Worm (Caenorhabditis elegans) whole organism, early embryonic: ENCODE data around the gene C46F11.4.

Experiments used
- B0310.2 ChIP-seq: sonication (generic microtip); optimal IDR thresholded peaks from 2 replicates; lab custom pipeline; 2016; ENCODE audit warnings: mild to moderate bottlenecking, missing genetic modification characterization, missing compliant biosample characterization
- F13C5.2 ChIP-seq: sonication (generic microtip); optimal IDR thresholded peaks from 2 replicates; lab custom pipeline; 2017; ENCODE audit warnings: mild to moderate bottlenecking, missing genetic modification characterization, inconsistent platforms, missing compliant biosample characterization
- aly-1 ChIP-seq: sonication (generic microtip); optimal IDR thresholded peaks from 2 replicates; lab custom pipeline; 2016; ENCODE audit warnings: missing genetic modification characterization, missing compliant biosample characterization
- ama-1 ChIP-seq: fragments of 150-350 bp; optimal IDR thresholded peaks from 2 replicates; lab custom pipeline; 2014
- ceh-13 ChIP-seq: fragments of 200-800 bp; sonication (Bioruptor generic); optimal IDR thresholded peaks from 2 replicates; lab custom pipeline; 2018; ENCODE audit warnings: mild to moderate bottlenecking, missing genetic modification characterization, missing compliant biosample characterization
- ceh-36 ChIP-seq: sonication (generic microtip); optimal IDR thresholded peaks from 2 replicates; lab custom pipeline; 2016; ENCODE audit warnings: missing genetic modification characterization, inconsistent platforms, missing compliant biosample characterization
- ets-7 ChIP-seq: sonication (generic microtip); optimal IDR thresholded peaks from 2 replicates; lab custom pipeline; 2016; ENCODE audit warnings: missing genotype, missing genetic modification characterization, missing compliant biosample characterization
- flt-1 ChIP-seq: fragments of 200-800 bp; sonication (Bioruptor generic); IDR thresholded peaks from 2 replicates; pipeline ENCODE4 v1.3.6; 2022; ENCODE audit warnings: missing genetic modification characterization, missing compliant biosample characterization
- hmbx-1 ChIP-seq: sonication (generic microtip); optimal IDR thresholded peaks from 2 replicates; lab custom pipeline; 2016; ENCODE audit warnings: mild to moderate bottlenecking, missing genetic modification characterization, missing compliant biosample characterization
- hmg-4 ChIP-seq: fragments of 200-800 bp; sonication (Bioruptor generic); optimal IDR thresholded peaks from 2 replicates; lab custom pipeline; 2018; ENCODE audit warnings: mild to moderate bottlenecking, missing genetic modification characterization, missing compliant biosample characterization
- hnd-1 ChIP-seq: sonication (generic microtip); optimal IDR thresholded peaks from 2 replicates; lab custom pipeline; 2016; ENCODE audit warnings: missing genetic modification characterization, missing compliant biosample characterization
- pes-1 ChIP-seq: fragments of 200-800 bp; sonication (Bioruptor generic); IDR thresholded peaks from 2 replicates; pipeline ENCODE4 v1.3.6; 2022; ENCODE audit warnings: missing genetic modification reagents, missing genetic modification characterization, missing compliant biosample characterization
- scrt-1 ChIP-seq: fragments of 200-800 bp; sonication (Bioruptor generic); IDR thresholded peaks from 2 replicates; pipeline ENCODE4 v1.3.6; 2022; ENCODE audit warnings: missing genetic modification characterization, missing compliant biosample characterization
- sea-1 ChIP-seq: fragments of 200-800 bp; sonication (Bioruptor generic); conservative IDR thresholded peaks from 2 replicates; pipeline ENCODE4 v1.3.6; 2022; ENCODE audit warnings: missing genetic modification characterization, missing compliant biosample characterization
- tbx-11 ChIP-seq: fragments of 200-800 bp; sonication (Bioruptor generic); IDR thresholded peaks from 2 replicates; pipeline ENCODE4 v1.3.6; 2022; ENCODE audit warnings: missing genetic modification characterization, missing compliant biosample characterization
- tbx-37 ChIP-seq: fragments of 200-800 bp; sonication (Bioruptor generic); conservative IDR thresholded peaks from 2 replicates; pipeline ENCODE4 v1.3.6; 2022; ENCODE audit warnings: missing genetic modification reagents, missing genetic modification characterization, missing compliant biosample characterization
- tra-4 ChIP-seq: sonication (generic microtip); optimal IDR thresholded peaks from 2 replicates; lab custom pipeline; 2017; ENCODE audit warnings: missing genetic modification characterization, missing compliant biosample characterization

C46F11.4 gene

DNA sequence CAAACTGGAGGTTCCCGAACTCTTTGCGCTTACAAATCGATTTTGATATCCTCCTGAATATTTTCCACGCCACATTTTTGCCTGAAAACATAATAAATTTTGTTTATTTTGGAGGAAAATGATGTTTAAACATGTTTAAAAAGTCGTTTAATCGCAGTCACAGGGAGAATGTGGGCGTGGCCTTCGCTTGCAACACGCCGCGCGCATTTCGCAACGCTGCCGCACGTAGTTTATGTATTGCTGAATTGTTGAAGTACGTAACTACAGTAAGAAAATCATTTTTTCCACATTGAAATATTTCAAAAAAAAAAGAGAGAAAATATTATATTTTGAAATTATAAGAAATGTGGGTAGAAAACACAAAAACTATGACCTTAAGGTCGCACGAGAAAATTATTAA, at the start of gene C46F11.4:
Gene C46F11.4, minus strand, starts transcription at position 81 of the 400 bp plus-strand sequence.
- TF ChIP-seq ceh-13 (GFP tag; lab: Kevin White, UChicago): peak; percentile 86
- peak; percentile 89 for TF ChIP-seq pes-1 (GFP tag; lab: Robert Waterston, UW)
- TF ChIP-seq ama-1: no peak
- peak; percentile 51 for TF ChIP-seq aly-1 (tag; lab: Kevin White, UChicago)
- peak; percentile 92 for TF ChIP-seq F13C5.2 (tag; lab: Kevin White, UChicago)
- TF ChIP-seq ets-7 (tag; lab: Kevin White, UChicago): peak; percentile 62
- TF ChIP-seq hmbx-1 (tag; lab: Kevin White, UChicago): peak; percentile 59
- TF ChIP-seq hnd-1 (tag; lab: Kevin White, UChicago): peak; percentile 76
- peak; percentile 86 for TF ChIP-seq tbx-11 (GFP tag; lab: Robert Waterston, UW)
- peak; percentile 76 for TF ChIP-seq B0310.2 (tag; lab: Kevin White, UChicago)
- peak; percentile 85 for TF ChIP-seq flt-1 (GFP tag; lab: Robert Waterston, UW)
- peak; percentile 86 for TF ChIP-seq ceh-36 (tag; lab: Kevin White, UChicago)
- TF ChIP-seq tbx-37: peak; percentile 84
- peak; percentile 93 for TF ChIP-seq sea-1 (GFP tag; lab: Robert Waterston, UW)
- peak; percentile 87 for TF ChIP-seq scrt-1
- TF ChIP-seq hmg-4 (GFP tag; lab: Kevin White, UChicago): peak; percentile 91
- peak; percentile 36 for TF ChIP-seq tra-4 (tag; lab: Kevin White, UChicago)

- TF ChIP-seq flt-1 (GFP tag; lab: Robert Waterston, UW): no peak
- no peak for TF ChIP-seq ceh-13 (GFP tag; lab: Kevin White, UChicago)
- TF ChIP-seq B0310.2 (tag; lab: Kevin White, UChicago): no peak
- TF ChIP-seq tbx-11 (GFP tag; lab: Robert Waterston, UW): no peak
- TF ChIP-seq ets-7 (tag; lab: Kevin White, UChicago): no peak
- no peak for TF ChIP-seq hmg-4 (GFP tag; lab: Kevin White, UChicago)
- no peak for TF ChIP-seq scrt-1
- TF ChIP-seq F13C5.2 (tag; lab: Kevin White, UChicago): no peak
- TF ChIP-seq pes-1 (GFP tag; lab: Robert Waterston, UW): no peak
- TF ChIP-seq tbx-37: no peak
- no peak for TF ChIP-seq ama-1
- no peak for TF ChIP-seq aly-1 (tag; lab: Kevin White, UChicago)
- no peak for TF ChIP-seq hmbx-1 (tag; lab: Kevin White, UChicago)
- TF ChIP-seq ceh-36 (tag; lab: Kevin White, UChicago): no peak
- TF ChIP-seq sea-1 (GFP tag; lab: Robert Waterston, UW): no peak
- no peak for TF ChIP-seq hnd-1 (tag; lab: Kevin White, UChicago)
- no peak for TF ChIP-seq tra-4 (tag; lab: Kevin White, UChicago)
Observed at ce11 chrIII:3713163-3713562, 49.1 kb upstream of the C46F11.4 start, which contains the start of gene nrde-1. Gene nrde-1 (plus strand): TSS chrIII:3713463.

- no peak for TF ChIP-seq ceh-13 (GFP tag; lab: Kevin White, UChicago)
- TF ChIP-seq ceh-36 (tag; lab: Kevin White, UChicago): no peak
- TF ChIP-seq hmg-4 (GFP tag; lab: Kevin White, UChicago): no peak
- no peak for TF ChIP-seq tbx-37
- TF ChIP-seq scrt-1: no peak
- no peak for TF ChIP-seq ets-7 (tag; lab: Kevin White, UChicago)
- no peak for TF ChIP-seq hmbx-1 (tag; lab: Kevin White, UChicago)
- TF ChIP-seq F13C5.2 (tag; lab: Kevin White, UChicago): no peak
- no peak for TF ChIP-seq ama-1
- no peak for TF ChIP-seq B0310.2 (tag; lab: Kevin White, UChicago)
- no peak for TF ChIP-seq tbx-11 (GFP tag; lab: Robert Waterston, UW)
- TF ChIP-seq aly-1 (tag; lab: Kevin White, UChicago): no peak
- TF ChIP-seq pes-1 (GFP tag; lab: Robert Waterston, UW): no peak
- TF ChIP-seq hnd-1 (tag; lab: Kevin White, UChicago): no peak
- no peak for TF ChIP-seq flt-1 (GFP tag; lab: Robert Waterston, UW)
- TF ChIP-seq tra-4 (tag; lab: Kevin White, UChicago): no peak
- no peak for TF ChIP-seq sea-1 (GFP tag; lab: Robert Waterston, UW)
Observed at ce11 chrIII:3709030-3709429, 44.9 kb upstream of the C46F11.4 start, which contains the start of gene alkb-8. Gene alkb-8 (plus strand): TSS chrIII:3709330.

- no peak for TF ChIP-seq sea-1 (GFP tag; lab: Robert Waterston, UW)
- no peak for TF ChIP-seq ceh-36 (tag; lab: Kevin White, UChicago)
- no peak for TF ChIP-seq B0310.2 (tag; lab: Kevin White, UChicago)
- TF ChIP-seq aly-1 (tag; lab: Kevin White, UChicago): no peak
- TF ChIP-seq tbx-11 (GFP tag; lab: Robert Waterston, UW): no peak
- no peak for TF ChIP-seq tra-4 (tag; lab: Kevin White, UChicago)
- no peak for TF ChIP-seq hmg-4 (GFP tag; lab: Kevin White, UChicago)
- TF ChIP-seq flt-1 (GFP tag; lab: Robert Waterston, UW): no peak
- no peak for TF ChIP-seq F13C5.2 (tag; lab: Kevin White, UChicago)
- TF ChIP-seq hnd-1 (tag; lab: Kevin White, UChicago): no peak
- TF ChIP-seq hmbx-1 (tag; lab: Kevin White, UChicago): no peak
- no peak for TF ChIP-seq ama-1
- TF ChIP-seq ceh-13 (GFP tag; lab: Kevin White, UChicago): no peak
- no peak for TF ChIP-seq pes-1 (GFP tag; lab: Robert Waterston, UW)
- TF ChIP-seq ets-7 (tag; lab: Kevin White, UChicago): no peak
- TF ChIP-seq scrt-1: no peak
- TF ChIP-seq tbx-37: no peak
Observed at ce11 chrIII:3706586-3706985, 42.5 kb upstream of the C46F11.4 start, which contains the start of gene dph-1. Gene dph-1 (plus strand): TSS chrIII:3706886.

- TF ChIP-seq tbx-11 (GFP tag; lab: Robert Waterston, UW): no peak
- TF ChIP-seq scrt-1: no peak
- no peak for TF ChIP-seq hmg-4 (GFP tag; lab: Kevin White, UChicago)
- TF ChIP-seq ama-1: no peak
- no peak for TF ChIP-seq tbx-37
Observed at ce11 chrIII:3704967-3705366, 40.9 kb upstream of the C46F11.4 start, which contains the start of gene wdr-5.1. Gene wdr-5.1 (plus strand): TSS chrIII:3705285.

DNA sequence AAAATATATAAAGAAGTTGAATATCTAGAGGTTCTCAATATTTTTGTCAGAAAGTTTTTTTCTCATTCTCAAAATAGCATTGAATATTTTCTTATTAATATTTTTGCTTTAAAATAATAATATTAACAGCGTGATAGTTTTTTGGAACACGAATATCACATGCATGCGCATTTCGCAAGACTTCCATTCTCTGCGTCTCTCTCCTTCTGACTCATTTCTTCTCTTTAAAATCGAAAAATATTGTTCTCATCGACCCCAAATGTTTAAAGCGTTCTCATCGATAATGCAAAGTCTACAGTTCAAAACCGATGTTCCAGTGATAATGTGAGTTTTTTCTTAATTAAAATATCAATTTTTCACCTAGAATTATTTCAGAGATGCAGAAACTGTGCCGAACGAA, 39.3 kb upstream of the C46F11.4 start, which contains the start of gene C14B1.3:
Gene C14B1.3, plus strand, starts transcription at position 168 of the 400 bp plus-strand sequence.
- no peak for TF ChIP-seq pes-1 (GFP tag; lab: Robert Waterston, UW)
